Worm (Caenorhabditis elegans): ENCODE measurements around the gene acd-3.
A peak's percentile ranks its signal among the peaks of the same experiment; 100 is the strongest.

acd-3 gene

ce11 chrX:14849054-14849453 lies at the start of gene acd-3:
TSS of gene acd-3 (plus strand) at chrX:14849275.
- TF ChIP-seq nhr-25 (tag; optimal IDR thresholded peaks at IDR 0.05) (no peak), nhr-12 (tag; optimal IDR thresholded peaks at IDR 0.05) (no peak), fkh-2 (tag; optimal IDR thresholded peaks at IDR 0.05) (no peak), lsy-12 (tag; optimal IDR thresholded peaks at IDR 0.05) (no peak), R02D3.7 (tag; optimal IDR thresholded peaks at IDR 0.05) (no peak), elt-1 (tag; optimal IDR thresholded peaks at IDR 0.05) (no peak), daf-12 (tag; optimal IDR thresholded peaks at IDR 0.05) (no peak), pqm-1 (tag; optimal IDR thresholded peaks at IDR 0.05) (peak; percentile 43), nhr-76 (tag; optimal IDR thresholded peaks at IDR 0.05) (no peak), ceh-28 (tag; optimal IDR thresholded peaks at IDR 0.05) (peak; percentile 35), elt-2 (tag; optimal IDR thresholded peaks at IDR 0.05) (peak; percentile 58), tbx-2 (tag; optimal IDR thresholded peaks at IDR 0.05) (no peak)

ce11 chrX:14804706-14805105 lies 44.4 kb upstream of the acd-3 start:
- TF ChIP-seq nfya-1 (tag; optimal IDR thresholded peaks at IDR 0.05; ENCODE audit: insufficient read depth) (peak; percentile 37), fos-1 (tag; optimal IDR thresholded peaks at IDR 0.05) (no peak), nhr-43 (tag; optimal IDR thresholded peaks at IDR 0.05; ENCODE audit: poor library complexity, severe bottlenecking) (peak; percentile 45), egl-27 (tag; optimal IDR thresholded peaks at IDR 0.05) (no peak), lin-15B (tag; optimal IDR thresholded peaks at IDR 0.05) (no peak), lin-39 (tag; optimal IDR thresholded peaks at IDR 0.05) (peak; percentile 61), nhr-11 (tag; optimal IDR thresholded peaks at IDR 0.05) (no peak), ceh-28 (tag; optimal IDR thresholded peaks at IDR 0.05) (no peak), eor-1 (tag; optimal IDR thresholded peaks at IDR 0.05) (no peak), pha-4 (tag; optimal IDR thresholded peaks at IDR 0.05) (peak; percentile 33), tbx-2 (tag; optimal IDR thresholded peaks at IDR 0.05) (peak; percentile 47), pqm-1 (tag; optimal IDR thresholded peaks at IDR 0.05) (peak; percentile 6), hmg-11 (tag; optimal IDR thresholded peaks at IDR 0.05) (peak; percentile 77), snpc-4 (tag; optimal IDR thresholded peaks at IDR 0.05) (no peak), elt-2 (tag; optimal IDR thresholded peaks at IDR 0.05) (peak; percentile 50)

ce11 chrX:14805746-14806145 lies 43.3 kb upstream of the acd-3 start:
- TF ChIP-seq ama-1 (optimal IDR thresholded peaks at IDR 0.05) (no peak), tbx-2 (tag; optimal IDR thresholded peaks at IDR 0.05) (no peak), ceh-9 (tag; optimal IDR thresholded peaks at IDR 0.05) (no peak), pqm-1 (tag; optimal IDR thresholded peaks at IDR 0.05) (no peak), elt-2 (tag; optimal IDR thresholded peaks at IDR 0.05) (no peak), ztf-4 (tag; optimal IDR thresholded peaks at IDR 0.05) (no peak), pha-4 (tag; optimal IDR thresholded peaks at IDR 0.05) (no peak)

- no peak for TF ChIP-seq ceh-28 (tag; optimal IDR thresholded peaks at IDR 0.05)
- TF ChIP-seq zag-1 (tag; optimal IDR thresholded peaks at IDR 0.05) = no peak
- no peak for TF ChIP-seq mml-1 (tag; optimal IDR thresholded peaks at IDR 0.05)
- no peak for TF ChIP-seq nhr-43 (tag; optimal IDR thresholded peaks at IDR 0.05; ENCODE audit: poor library complexity, severe bottlenecking)
- no peak for TF ChIP-seq lin-39 (tag; optimal IDR thresholded peaks at IDR 0.05)
- TF ChIP-seq ceh-16 (tag; optimal IDR thresholded peaks at IDR 0.05) = no peak
- TF ChIP-seq lsy-12 (tag; optimal IDR thresholded peaks at IDR 0.05) = no peak
- no peak for TF ChIP-seq ceh-9 (tag; optimal IDR thresholded peaks at IDR 0.05)
- TF ChIP-seq eor-1 (tag; optimal IDR thresholded peaks at IDR 0.05) = no peak
- no peak for TF ChIP-seq elt-3 (tag; optimal IDR thresholded peaks at IDR 0.05)
- TF ChIP-seq unc-39 (tag; optimal IDR thresholded peaks at IDR 0.05) = no peak
- TF ChIP-seq nhr-25 (tag; optimal IDR thresholded peaks at IDR 0.05) = no peak
- no peak for TF ChIP-seq nhr-76 (tag; optimal IDR thresholded peaks at IDR 0.05)
- TF ChIP-seq fkh-2 (tag; optimal IDR thresholded peaks at IDR 0.05) = no peak
- TF ChIP-seq pqm-1 (tag; optimal IDR thresholded peaks at IDR 0.05) = no peak
- no peak for TF ChIP-seq unc-62 (GFP tag; optimal IDR thresholded peaks at IDR 0.05)
- no peak for TF ChIP-seq lin-15B (tag; optimal IDR thresholded peaks at IDR 0.05)
- no peak for TF ChIP-seq nhr-11 (tag; optimal IDR thresholded peaks at IDR 0.05)
Observed at ce11 chrX:14806936-14807335, 42.1 kb upstream of the acd-3 start, which contains the start of gene F42D1.4. TSS of gene F42D1.4 (plus strand) at chrX:14807236.

- TF ChIP-seq fos-1 (tag; optimal IDR thresholded peaks at IDR 0.05) (no peak), unc-39 (tag; optimal IDR thresholded peaks at IDR 0.05) (no peak), fkh-10 (GFP tag; optimal IDR thresholded peaks at IDR 0.05) (no peak), nfya-1 (tag; optimal IDR thresholded peaks at IDR 0.05; ENCODE audit: insufficient read depth) (no peak), egl-5 (tag; optimal IDR thresholded peaks at IDR 0.05) (no peak), skn-1 (tag; optimal IDR thresholded peaks at IDR 0.05) (peak; percentile 71), ama-1 (optimal IDR thresholded peaks at IDR 0.05) (peak; percentile 68)
Observed at ce11 chrX:14808796-14809195, 40.3 kb upstream of the acd-3 start.
